Fruit fly (Drosophila melanogaster) whole organism, embryonic: Measurements from ENCODE around the gene CG33098.
A peak's percentile ranks its signal among the peaks of the same experiment; 100 is the strongest.

ENCODE experiments used
- Adf1 ChIP-seq: fragments of 200-800 bp; sonication (Bioruptor generic); IDR thresholded peaks from 2 replicates; pipeline ENCODE4 v1.3.6; 2022; ENCODE audit warnings: missing biosample characterization, missing genetic modification characterization
- Atf6 ChIP-seq: fragments of 200-800 bp; sonication (Bioruptor generic); IDR thresholded peaks from 2 replicates; pipeline ENCODE4 v1.3.6; 2022; ENCODE audit warnings: missing biosample characterization, missing genetic modification characterization
- CG10274 ChIP-seq: fragments of 200-800 bp; sonication (Bioruptor generic); optimal IDR thresholded peaks from 3 replicates; lab custom pipeline; 2017; ENCODE audit warnings: missing biosample characterization, mild to moderate bottlenecking, missing genetic modification characterization
- CG10321 ChIP-seq: fragments of 200-800 bp; sonication (Bioruptor generic); IDR thresholded peaks from 2 replicates; pipeline ENCODE4 v1.3.6; 2022; ENCODE audit warnings: missing biosample characterization, missing genetic modification characterization
- CG10565 ChIP-seq: fragments of 200-800 bp; sonication (Bioruptor generic); optimal IDR thresholded peaks from 3 replicates; lab custom pipeline; 2016; ENCODE audit warnings: missing biosample characterization, mild to moderate bottlenecking, missing genetic modification characterization
- CG12155 ChIP-seq: fragments of 200-800 bp; sonication (Bioruptor generic); optimal IDR thresholded peaks from 3 replicates; lab custom pipeline; 2016; ENCODE audit warnings: missing biosample characterization, missing genetic modification characterization
- CG12659 ChIP-seq: fragments of 200-800 bp; sonication (Bioruptor generic); optimal IDR thresholded peaks from 3 replicates; lab custom pipeline; 2017; ENCODE audit warnings: mild to moderate bottlenecking, missing biosample characterization, missing genetic modification reagents, missing genetic modification characterization
- CG12942 ChIP-seq: fragments of 200-800 bp; sonication (Bioruptor generic); optimal IDR thresholded peaks from 3 replicates; lab custom pipeline; 2016; ENCODE audit warnings: missing biosample characterization, missing genetic modification characterization
- CG14965 ChIP-seq: fragments of 200-800 bp; sonication (Bioruptor generic); optimal IDR thresholded peaks from 2 replicates; lab custom pipeline; 2016; ENCODE audit warnings: missing biosample characterization, missing genetic modification characterization, borderline replicate concordance
- CG15269 ChIP-seq: fragments of 200-800 bp; sonication (Bioruptor generic); optimal IDR thresholded peaks from 2 replicates; lab custom pipeline; 2018; ENCODE audit warnings: missing biosample characterization, mild to moderate bottlenecking, missing genetic modification characterization, moderate library complexity
- CG1603 ChIP-seq: fragments of 200-800 bp; sonication (Bioruptor generic); optimal IDR thresholded peaks from 2 replicates; lab custom pipeline; 2019; ENCODE audit warnings: missing biosample characterization, mild to moderate bottlenecking, missing genetic modification characterization, moderate library complexity
- CG16813 ChIP-seq: fragments of 200-800 bp; sonication (Bioruptor generic); IDR thresholded peaks from 3 replicates; pipeline ENCODE4 v1.3.6; 2022; ENCODE audit warnings: missing biosample characterization, missing genetic modification characterization; ENCODE audit not compliant: partially characterized antibody
- CG17568 ChIP-seq: fragments of 200-800 bp; sonication (Bioruptor generic); optimal IDR thresholded peaks from 2 replicates; lab custom pipeline; 2018; ENCODE audit warnings: missing biosample characterization, mild to moderate bottlenecking, missing genetic modification characterization, moderate library complexity
- CG17802 ChIP-seq: fragments of 200-800 bp; sonication (Bioruptor generic); optimal IDR thresholded peaks from 2 replicates; lab custom pipeline; 2018; ENCODE audit warnings: missing biosample characterization, mild to moderate bottlenecking, missing genetic modification characterization, moderate library complexity
- CG17912 ChIP-seq: fragments of 200-800 bp; sonication (Bioruptor generic); optimal IDR thresholded peaks from 2 replicates; lab custom pipeline; 2018; ENCODE audit warnings: missing biosample characterization, mild to moderate bottlenecking, missing genetic modification characterization
- CG30431 ChIP-seq: fragments of 200-800 bp; sonication (Bioruptor generic); optimal IDR thresholded peaks from 2 replicates; lab custom pipeline; 2017; ENCODE audit warnings: missing biosample characterization, missing genetic modification characterization
- CG4328 ChIP-seq: fragments of 200-800 bp; sonication (Bioruptor generic); optimal IDR thresholded peaks from 3 replicates; lab custom pipeline; 2017; ENCODE audit warnings: missing biosample characterization, missing genetic modification reagents, missing genetic modification characterization
- CG4707 ChIP-seq: fragments of 200-800 bp; sonication (Bioruptor generic); optimal IDR thresholded peaks from 2 replicates; lab custom pipeline; 2018; ENCODE audit warnings: missing biosample characterization, mild to moderate bottlenecking, missing genetic modification characterization, moderate library complexity
- CG6175 ChIP-seq: fragments of 200-800 bp; sonication (Bioruptor generic); IDR thresholded peaks from 3 replicates; pipeline ENCODE4 v1.3.6; 2022; ENCODE audit warnings: missing biosample characterization, missing genetic modification characterization
- CG7786 ChIP-seq: fragments of 200-800 bp; sonication (Bioruptor generic); optimal IDR thresholded peaks from 2 replicates; lab custom pipeline; 2016; ENCODE audit warnings: missing biosample characterization, missing genetic modification characterization
- CG7963 ChIP-seq: fragments of 200-800 bp; sonication (Bioruptor generic); IDR thresholded peaks from 3 replicates; pipeline ENCODE4 v1.3.6; 2022; ENCODE audit warnings: missing biosample characterization, missing genetic modification characterization; ENCODE audit not compliant: partially characterized antibody
- CG8359 ChIP-seq: fragments of 200-800 bp; sonication (Bioruptor generic); optimal IDR thresholded peaks from 2 replicates; lab custom pipeline; 2017; ENCODE audit warnings: missing biosample characterization, mild to moderate bottlenecking, missing genetic modification characterization, borderline replicate concordance
- CG8924 ChIP-seq: fragments of 200-800 bp; optimal IDR thresholded peaks from 3 replicates; lab custom pipeline; 2019; ENCODE audit warnings: missing biosample characterization, mild to moderate bottlenecking, missing genetic modification characterization, moderate library complexity
- CG9727 ChIP-seq: fragments of 200-800 bp; sonication (Bioruptor generic); optimal IDR thresholded peaks from 3 replicates; lab custom pipeline; 2017; ENCODE audit warnings: missing biosample characterization, mild to moderate bottlenecking, missing genetic modification characterization
- D ChIP-seq, 2 experiments: fragments of 200-800 bp in 1 of 2; fragments of >200 bp in 1 of 2; sonication (Bioruptor generic) in 1 of 2; optimal IDR thresholded peaks; 2 replicates in 1 of 2; 3 replicates in 1 of 2; lab custom pipeline; 2017; ENCODE audit warnings: mild to moderate bottlenecking in 1 of 2, missing biosample characterization in 1 of 2, missing genetic modification characterization in 1 of 2, missing genetic modification reagents in 1 of 2
- Dip2 ChIP-seq: fragments of 200-800 bp; sonication (Bioruptor generic); IDR thresholded peaks from 2 replicates; pipeline ENCODE4 v1.3.6; 2022; ENCODE audit warnings: missing biosample characterization, missing genetic modification characterization
- Elba2 ChIP-seq: fragments of 200-800 bp; sonication (Bioruptor generic); optimal IDR thresholded peaks from 3 replicates; lab custom pipeline; 2016; ENCODE audit warnings: missing biosample characterization, missing genetic modification characterization
- Gsc ChIP-seq: fragments of 200-800 bp; sonication (Bioruptor generic); IDR thresholded peaks from 2 replicates; pipeline ENCODE4 v1.3.6; 2022; ENCODE audit warnings: missing biosample characterization, missing genetic modification characterization
- Hand ChIP-seq: fragments of 200-800 bp; sonication (Bioruptor generic); optimal IDR thresholded peaks from 2 replicates; lab custom pipeline; 2017; ENCODE audit warnings: mild to moderate bottlenecking, missing biosample characterization, missing genetic modification reagents, missing genetic modification characterization
- MESR4 ChIP-seq: fragments of 200-800 bp; sonication (Bioruptor generic); optimal IDR thresholded peaks from 2 replicates; lab custom pipeline; 2018; ENCODE audit warnings: missing biosample characterization, mild to moderate bottlenecking, missing genetic modification characterization, moderate library complexity
- Mad ChIP-seq: fragments of 200-800 bp; sonication (Bioruptor generic); optimal IDR thresholded peaks from 2 replicates; lab custom pipeline; 2016; ENCODE audit warnings: missing biosample characterization, missing genetic modification characterization
- Myb ChIP-seq: fragments of 200-800 bp; sonication (Bioruptor generic); optimal IDR thresholded peaks from 2 replicates; lab custom pipeline; 2016; ENCODE audit warnings: missing biosample characterization, missing genetic modification characterization
- Side ChIP-seq: fragments of 200-800 bp; sonication (Bioruptor generic); optimal IDR thresholded peaks from 2 replicates; lab custom pipeline; 2016; ENCODE audit warnings: missing biosample characterization, missing genetic modification characterization
- cad ChIP-seq: fragments of >200 bp; optimal IDR thresholded peaks from 2 replicates; lab custom pipeline; 2017; ENCODE audit warnings: missing biosample characterization, missing genetic modification characterization
- crp ChIP-seq, 2 experiments: fragments of 200-800 bp; sonication (Bioruptor generic); optimal IDR thresholded peaks; 2 replicates in 1 of 2; 3 replicates in 1 of 2; lab custom pipeline; 2017; ENCODE audit warnings: missing biosample characterization in 2 of 2, missing genetic modification characterization in 2 of 2, mild to moderate bottlenecking in 1 of 2, moderate library complexity in 1 of 2
- cwo ChIP-seq: fragments of 200-800 bp; sonication (Bioruptor generic); optimal IDR thresholded peaks from 3 replicates; lab custom pipeline; 2017; ENCODE audit warnings: missing biosample characterization, missing genetic modification characterization, mild to moderate bottlenecking, moderate library complexity, missing genetic modification reagents
- dan ChIP-seq: fragments of 200-800 bp; sonication (Bioruptor generic); IDR thresholded peaks from 2 replicates; pipeline ENCODE4 v1.3.6; 2022; ENCODE audit warnings: missing biosample characterization, missing genetic modification characterization
- dmrt99B ChIP-seq: fragments of 200-800 bp; sonication (Bioruptor generic); optimal IDR thresholded peaks from 2 replicates; lab custom pipeline; 2018; ENCODE audit warnings: missing biosample characterization, mild to moderate bottlenecking, missing genetic modification characterization, moderate library complexity
- gsb ChIP-seq: fragments of 200-800 bp; sonication (Bioruptor generic); IDR thresholded peaks from 2 replicates; pipeline ENCODE4 v1.3.6; 2022; ENCODE audit warnings: missing biosample characterization, missing genetic modification characterization
- gsb-n ChIP-seq: fragments of 200-800 bp; sonication (Bioruptor generic); optimal IDR thresholded peaks from 3 replicates; lab custom pipeline; 2018; ENCODE audit warnings: missing biosample characterization, mild to moderate bottlenecking, missing genetic modification characterization
- h ChIP-seq: fragments of >200 bp; optimal IDR thresholded peaks from 2 replicates; lab custom pipeline; 2017
- lbe ChIP-seq: fragments of 200-800 bp; sonication (Bioruptor generic); optimal IDR thresholded peaks from 2 replicates; lab custom pipeline; 2016; ENCODE audit warnings: missing biosample characterization, mild to moderate bottlenecking, missing genetic modification characterization
- nmo ChIP-seq: fragments of 200-800 bp; sonication (Bioruptor generic); optimal IDR thresholded peaks from 2 replicates; lab custom pipeline; 2018; ENCODE audit warnings: missing biosample characterization, mild to moderate bottlenecking, missing genetic modification characterization, moderate library complexity
- slp2 ChIP-seq: fragments of 200-800 bp; sonication (Bioruptor generic); optimal IDR thresholded peaks from 2 replicates; lab custom pipeline; 2016; ENCODE audit warnings: missing biosample characterization, missing genetic modification characterization
- sr ChIP-seq: fragments of 200-800 bp; sonication (Bioruptor generic); IDR thresholded peaks from 3 replicates; pipeline ENCODE4 v1.3.6; 2022; ENCODE audit warnings: missing biosample characterization, missing genetic modification characterization
- ssp ChIP-seq: fragments of 200-800 bp; sonication (Bioruptor generic); IDR thresholded peaks from 2 replicates; pipeline ENCODE4 v1.3.6; 2022; ENCODE audit warnings: missing biosample characterization, missing genetic modification characterization
- tap ChIP-seq: fragments of 200-800 bp; optimal IDR thresholded peaks from 3 replicates; lab custom pipeline; 2019; ENCODE audit warnings: missing biosample characterization, mild to moderate bottlenecking, missing genetic modification characterization, moderate library complexity
- trh ChIP-seq: fragments of 200-800 bp; sonication (Bioruptor generic); optimal IDR thresholded peaks from 2 replicates; lab custom pipeline; 2016; ENCODE audit warnings: missing biosample characterization, missing genetic modification characterization
- tup ChIP-seq: fragments of 200-800 bp; sonication (Bioruptor generic); optimal IDR thresholded peaks from 2 replicates; lab custom pipeline; 2016; ENCODE audit warnings: missing biosample characterization, mild to moderate bottlenecking, missing genetic modification characterization, moderate library complexity
- unpg ChIP-seq: fragments of 200-800 bp; sonication (Bioruptor generic); optimal IDR thresholded peaks from 3 replicates; lab custom pipeline; 2018; ENCODE audit warnings: missing biosample characterization, mild to moderate bottlenecking, missing genetic modification characterization, moderate library complexity

CG33098 gene

DNA sequence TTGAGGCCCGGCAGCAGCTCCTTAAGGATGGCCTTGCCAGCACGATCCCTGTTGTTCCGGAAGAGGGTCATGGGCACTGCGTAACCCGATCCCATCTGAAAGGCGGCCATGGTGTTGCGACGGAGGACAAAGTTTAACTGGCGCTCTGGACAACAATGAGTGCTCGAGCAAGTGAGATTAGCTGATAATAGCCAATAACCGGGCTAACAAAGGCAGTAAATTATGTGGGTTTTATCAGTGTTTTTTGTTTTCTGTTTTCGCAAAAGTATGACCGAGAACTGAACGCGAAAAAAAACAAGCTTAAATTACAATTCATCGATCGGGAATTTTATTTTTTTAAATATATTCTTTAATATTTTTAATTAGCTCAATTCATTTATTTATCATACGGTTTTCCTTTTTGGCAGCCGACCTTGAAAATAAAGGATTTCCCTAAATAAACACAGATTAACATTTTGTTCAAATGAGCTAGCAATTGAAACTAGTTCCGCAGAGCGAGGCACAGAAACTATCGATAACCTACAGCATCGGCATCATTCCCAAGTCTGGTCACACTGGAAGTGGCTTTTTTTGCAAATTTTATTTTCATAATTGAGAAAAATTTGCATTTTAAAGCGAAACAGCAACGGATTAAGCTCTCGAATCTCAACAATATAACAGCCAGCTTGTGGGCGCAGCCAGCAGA, 26.4 kb downstream of the CG33098 start, which contains the start of the genes Dip-C and pps (continued):
- TF ChIP-seq nmo (GFP tag; lab: Kevin White, UChicago), result peak; percentile 40
- no peak for TF ChIP-seq Mad
- TF ChIP-seq h (lab: Kevin White, UChicago), result no peak
- TF ChIP-seq CG10274 (GFP tag; lab: Kevin White, UChicago), result no peak
- no peak for TF ChIP-seq Myb (GFP tag; lab: Kevin White, UChicago)
- TF ChIP-seq CG8359 (GFP tag; lab: Kevin White, UChicago), result no peak
- no peak for TF ChIP-seq CG6175
- TF ChIP-seq tap (tag; lab: Kevin White, UChicago), result no peak
- no peak for TF ChIP-seq D (optimal IDR thresholded peaks at IDR 0.05; lab: Kevin White, UChicago)
- TF ChIP-seq D (GFP tag; optimal IDR thresholded peaks at IDR 0.05; lab: Kevin White, UChicago), result no peak
- no peak for TF ChIP-seq CG10565
- TF ChIP-seq lbe (GFP tag; lab: Kevin White, UChicago), result no peak
- TF ChIP-seq dmrt99B (tag; lab: Kevin White, UChicago), result no peak
- no peak for TF ChIP-seq CG17802 (tag; lab: Kevin White, UChicago)
- TF ChIP-seq trh (GFP tag; lab: Kevin White, UChicago), result no peak
- peak; percentile 37 for TF ChIP-seq CG8924 (tag; lab: Kevin White, UChicago)
- no peak for TF ChIP-seq sr (GFP tag; lab: Robert Waterston, UW)
- peak; percentile 70 for TF ChIP-seq CG16813 (GFP tag; lab: Robert Waterston, UW)
- no peak for TF ChIP-seq dan (GFP tag; lab: Robert Waterston, UW)
- TF ChIP-seq Side (GFP tag; lab: Kevin White, UChicago), result no peak
- peak; percentile 28 for TF ChIP-seq CG9727 (GFP tag; lab: Kevin White, UChicago)
- no peak for TF ChIP-seq crp (GFP tag; optimal IDR thresholded peaks at IDR 0.05; lab: Kevin White, UChicago)
- TF ChIP-seq CG12659 (GFP tag; lab: Kevin White, UChicago), result peak; percentile 63
- no peak for TF ChIP-seq tup (GFP tag; lab: Kevin White, UChicago)
- no peak for TF ChIP-seq CG4328 (GFP tag; lab: Kevin White, UChicago)
- TF ChIP-seq Gsc (GFP tag; lab: Robert Waterston, UW), result no peak
- TF ChIP-seq slp2 (GFP tag; lab: Kevin White, UChicago), result no peak
- no peak for TF ChIP-seq cad (GFP tag; lab: Kevin White, UChicago)
- no peak for TF ChIP-seq CG15269 (tag; lab: Kevin White, UChicago)
- TF ChIP-seq MESR4, result peak; percentile 49
- TF ChIP-seq CG17912, result no peak
- TF ChIP-seq Hand (GFP tag; lab: Kevin White, UChicago), result no peak
- TF ChIP-seq unpg (GFP tag; lab: Kevin White, UChicago), result no peak
- TF ChIP-seq CG4707, result no peak
- no peak for TF ChIP-seq CG1603
- no peak for TF ChIP-seq CG12155
- TF ChIP-seq gsb, result no peak
- TF ChIP-seq ssp, result no peak
- no peak for TF ChIP-seq CG30431 (GFP tag; lab: Kevin White, UChicago)
- TF ChIP-seq CG14965 (GFP tag; lab: Kevin White, UChicago), result no peak
- TF ChIP-seq CG7786, result no peak
- no peak for TF ChIP-seq Elba2 (GFP tag; lab: Kevin White, UChicago)
- TF ChIP-seq Dip2 (GFP tag; lab: Robert Waterston, UW), result no peak
- TF ChIP-seq Adf1 (GFP tag; lab: Robert Waterston, UW), result no peak
- TF ChIP-seq Atf6 (GFP tag; lab: Robert Waterston, UW), result no peak
- TF ChIP-seq cwo (GFP tag; lab: Kevin White, UChicago), result no peak
- TF ChIP-seq gsb-n, result no peak
- peak; percentile 39; the same call in 1 of the 3 replicates for TF ChIP-seq CG7963 (GFP tag; lab: Robert Waterston, UW)
- no peak for TF ChIP-seq CG12942 (GFP tag; lab: Kevin White, UChicago)
- no peak for TF ChIP-seq CG10321
- no peak for TF ChIP-seq CG17568
